Worm (Caenorhabditis elegans) whole organism, late embryonic: ENCODE measurements around the gene srw-16.

Experiments
- F13H6.1 ChIP-seq: sonication (generic microtip); optimal IDR thresholded peaks from 2 replicates; lab custom pipeline; 2016; ENCODE audit warnings: missing genetic modification characterization, missing compliant biosample characterization
- K02D7.2 ChIP-seq: sonication (generic microtip); optimal IDR thresholded peaks from 2 replicates; lab custom pipeline; 2017; ENCODE audit warnings: mild to moderate bottlenecking, missing genetic modification characterization, missing compliant biosample characterization
- K09A11.1 ChIP-seq: sonication (generic microtip); optimal IDR thresholded peaks from 2 replicates; lab custom pipeline; 2017; ENCODE audit warnings: antibody characterized with exemption, mild to moderate bottlenecking, missing genetic modification characterization, missing compliant biosample characterization; ENCODE audit not compliant: insufficient read depth
- T23F11.4 ChIP-seq: fragments of 200-800 bp; sonication (Bioruptor generic); optimal IDR thresholded peaks from 2 replicates; lab custom pipeline; 2018; ENCODE audit warnings: mild to moderate bottlenecking, missing genetic modification characterization, missing compliant biosample characterization
- Y22D7AL.16 ChIP-seq: sonication (generic microtip); optimal IDR thresholded peaks from 2 replicates; lab custom pipeline; 2016; ENCODE audit warnings: missing genetic modification characterization, missing compliant biosample characterization
- ceh-14 ChIP-seq: sonication (generic microtip); optimal IDR thresholded peaks from 2 replicates; lab custom pipeline; 2016; ENCODE audit warnings: missing genotype, missing genetic modification characterization, missing compliant biosample characterization
- ceh-18 ChIP-seq: sonication (generic microtip); optimal IDR thresholded peaks from 2 replicates; lab custom pipeline; 2016; ENCODE audit warnings: missing genetic modification characterization, missing compliant biosample characterization
- ceh-19 ChIP-seq: fragments of 200-800 bp; sonication (Bioruptor generic); optimal IDR thresholded peaks from 2 replicates; lab custom pipeline; 2018; ENCODE audit warnings: mild to moderate bottlenecking, missing genetic modification characterization, missing compliant biosample characterization
- ceh-24 ChIP-seq: sonication (generic microtip); optimal IDR thresholded peaks from 2 replicates; lab custom pipeline; 2016; ENCODE audit warnings: mild to moderate bottlenecking, missing genetic modification characterization, missing compliant biosample characterization
- ceh-30 ChIP-seq: fragments of 150-350 bp; optimal IDR thresholded peaks from 2 replicates; lab custom pipeline; 2014; ENCODE audit warnings: missing biosample characterization, missing genetic modification characterization
- ceh-31 ChIP-seq: sonication (generic microtip); optimal IDR thresholded peaks from 2 replicates; lab custom pipeline; 2016; ENCODE audit warnings: missing genetic modification characterization, missing compliant biosample characterization
- ceh-34 ChIP-seq: sonication (generic microtip); optimal IDR thresholded peaks from 2 replicates; lab custom pipeline; 2016; ENCODE audit warnings: mild to moderate bottlenecking, missing genetic modification characterization, missing compliant biosample characterization
- ceh-45 ChIP-seq: fragments of 200-800 bp; sonication (Bioruptor generic); IDR thresholded peaks from 2 replicates; pipeline ENCODE4 v1.3.6; 2022; ENCODE audit warnings: missing genetic modification reagents, missing genetic modification characterization, missing compliant biosample characterization
- dmd-4 ChIP-seq: sonication (generic microtip); optimal IDR thresholded peaks from 2 replicates; lab custom pipeline; 2016; ENCODE audit warnings: borderline replicate concordance, missing genetic modification characterization, missing compliant biosample characterization
- elt-2 ChIP-seq: sonication (generic microtip); optimal IDR thresholded peaks from 2 replicates; lab custom pipeline; 2016; ENCODE audit warnings: missing genetic modification reagents, missing genetic modification characterization, missing compliant biosample characterization
- ets-4 ChIP-seq: sonication (generic microtip); optimal IDR thresholded peaks from 2 replicates; lab custom pipeline; 2016; ENCODE audit warnings: missing genetic modification characterization, missing compliant biosample characterization
- fkh-10 ChIP-seq: fragments of 150-350 bp; optimal IDR thresholded peaks from 2 replicates; lab custom pipeline; 2014; ENCODE audit warnings: missing biosample characterization, missing genetic modification reagents, missing genetic modification characterization
- hlh-13 ChIP-seq: fragments of 200-800 bp; sonication (Bioruptor generic); optimal IDR thresholded peaks from 2 replicates; lab custom pipeline; 2018; ENCODE audit warnings: mild to moderate bottlenecking, missing genetic modification characterization, missing compliant biosample characterization
- hlh-15 ChIP-seq: sonication (generic microtip); optimal IDR thresholded peaks from 2 replicates; lab custom pipeline; 2016; ENCODE audit warnings: missing genetic modification characterization, missing compliant biosample characterization
- hlh-30 ChIP-seq: sonication (generic microtip); optimal IDR thresholded peaks from 2 replicates; lab custom pipeline; 2017; ENCODE audit warnings: antibody characterized with exemption, missing genetic modification characterization, missing compliant biosample characterization; ENCODE audit not compliant: insufficient read depth
- hlh-6 ChIP-seq: sonication (generic microtip); optimal IDR thresholded peaks from 2 replicates; lab custom pipeline; 2016; ENCODE audit warnings: missing genotype, missing genetic modification characterization, missing compliant biosample characterization
- lin-11 ChIP-seq: fragments of 200-800 bp; sonication (Bioruptor generic); optimal IDR thresholded peaks from 2 replicates; lab custom pipeline; 2018; ENCODE audit warnings: mild to moderate bottlenecking, missing genetic modification characterization, missing compliant biosample characterization
- madf-2 ChIP-seq: sonication (generic microtip); optimal IDR thresholded peaks from 2 replicates; lab custom pipeline; 2017; ENCODE audit warnings: missing genetic modification characterization, missing compliant biosample characterization
- nfya-1 ChIP-seq: sonication (generic microtip); optimal IDR thresholded peaks from 2 replicates; lab custom pipeline; 2017; ENCODE audit warnings: missing genetic modification characterization, mild to moderate bottlenecking, missing compliant biosample characterization, antibody characterized with exemption, moderate library complexity
- nhr-232 ChIP-seq: sonication (generic microtip); optimal IDR thresholded peaks from 2 replicates; lab custom pipeline; 2016; ENCODE audit warnings: missing genetic modification characterization, missing compliant biosample characterization
- npax-4 ChIP-seq: sonication (generic microtip); optimal IDR thresholded peaks from 2 replicates; lab custom pipeline; 2016; ENCODE audit warnings: missing genetic modification characterization, missing compliant biosample characterization
- pag-3 ChIP-seq: sonication (generic microtip); optimal IDR thresholded peaks from 2 replicates; lab custom pipeline; 2016; ENCODE audit warnings: missing compliant biosample characterization, missing genetic modification characterization, borderline replicate concordance
- pax-1 ChIP-seq: fragments of 150-350 bp; optimal IDR thresholded peaks from 2 replicates; lab custom pipeline; 2014; ENCODE audit warnings: missing biosample characterization, missing genetic modification characterization
- pha-2 ChIP-seq: sonication (generic microtip); optimal IDR thresholded peaks from 2 replicates; lab custom pipeline; 2017; ENCODE audit warnings: mild to moderate bottlenecking, missing genetic modification characterization, missing compliant biosample characterization
- pha-4 ChIP-seq: fragments of 150-350 bp; optimal IDR thresholded peaks from 2 replicates; lab custom pipeline; 2018; ENCODE audit warnings: missing biosample characterization, missing genetic modification reagents, missing genetic modification characterization
- pqm-1 ChIP-seq: sonication (generic microtip); optimal IDR thresholded peaks from 2 replicates; lab custom pipeline; 2016; ENCODE audit warnings: missing genetic modification characterization, missing compliant biosample characterization
- rnt-1 ChIP-seq: sonication (generic microtip); optimal IDR thresholded peaks from 2 replicates; lab custom pipeline; 2016; ENCODE audit warnings: missing genetic modification characterization, missing compliant biosample characterization
- sdc-2 ChIP-seq: sonication (generic microtip); optimal IDR thresholded peaks from 2 replicates; lab custom pipeline; 2016; ENCODE audit warnings: missing genotype, missing genetic modification characterization, missing compliant biosample characterization
- syd-9 ChIP-seq: sonication (generic microtip); optimal IDR thresholded peaks from 2 replicates; lab custom pipeline; 2016; ENCODE audit warnings: mild to moderate bottlenecking, missing genetic modification characterization, moderate library complexity, missing compliant biosample characterization
- tbx-2 ChIP-seq: sonication (generic microtip); optimal IDR thresholded peaks from 2 replicates; lab custom pipeline; 2016; ENCODE audit warnings: missing genetic modification characterization, missing compliant biosample characterization
- tbx-7 ChIP-seq: sonication (generic microtip); optimal IDR thresholded peaks from 2 replicates; lab custom pipeline; 2016; ENCODE audit warnings: missing genotype, missing genetic modification characterization, missing compliant biosample characterization
- ttx-3 ChIP-seq: sonication (generic microtip); optimal IDR thresholded peaks from 2 replicates; lab custom pipeline; 2016; ENCODE audit warnings: missing genetic modification reagents, missing genetic modification characterization, missing compliant biosample characterization
- unc-3 ChIP-seq, 2 experiments: fragments of 200-800 bp in 1 of 2; sonication (Bioruptor generic) in 1 of 2; sonication (generic microtip) in 1 of 2; conservative IDR thresholded peaks in 1 of 2; optimal IDR thresholded peaks in 1 of 2; 2 replicates each; pipeline versions ENCODE4 v1.3.6 to Lab custom; 2016 to 2022; ENCODE audit warnings: missing compliant biosample characterization in 2 of 2, missing genetic modification characterization in 2 of 2, missing genetic modification reagents in 1 of 2
- unc-42 ChIP-seq: sonication (generic microtip); optimal IDR thresholded peaks from 2 replicates; lab custom pipeline; 2016; ENCODE audit warnings: missing genotype, missing genetic modification characterization, missing compliant biosample characterization
- unc-86 ChIP-seq: sonication (generic microtip); optimal IDR thresholded peaks from 2 replicates; lab custom pipeline; 2016; ENCODE audit warnings: missing genetic modification characterization, missing compliant biosample characterization

The srw-16 gene

DNA sequence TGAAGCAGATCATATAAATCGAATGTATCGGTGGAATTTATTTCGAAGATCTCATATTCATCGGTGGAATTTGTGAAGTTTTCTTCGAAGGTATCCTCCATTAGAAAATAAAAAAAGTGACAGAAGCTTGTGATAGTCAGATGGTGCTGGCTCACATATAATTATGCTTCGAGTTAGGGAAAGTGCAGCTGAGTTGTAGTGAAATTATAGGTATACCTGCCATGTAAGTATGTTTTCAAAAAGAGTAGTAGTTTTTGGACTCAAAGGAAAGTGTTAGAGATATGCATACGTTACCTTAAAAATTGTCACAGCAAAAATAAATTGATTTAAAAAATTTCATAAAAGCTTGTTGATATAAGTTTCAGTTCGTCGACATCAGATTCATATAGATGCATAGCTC, 34.4 kb downstream of the srw-16 start, which contains the start of gene srw-11:
Gene srw-11 (minus strand): TSS at position 101 of the 400 bp plus-strand sequence.
- TF ChIP-seq ceh-19 (GFP tag; lab: Kevin White, UChicago) (no peak), K09A11.1 (tag; lab: Kevin White, UChicago) (no peak), ceh-30 (tag; lab: Kevin White, UChicago) (no peak), tbx-7 (no peak), nfya-1 (tag; lab: Kevin White, UChicago) (no peak), ceh-31 (tag; lab: Kevin White, UChicago) (no peak), unc-3 (GFP tag; conservative IDR thresholded peaks at IDR 0.05; lab: Robert Waterston, UW) (no peak), unc-3 (tag; optimal IDR thresholded peaks at IDR 0.05; lab: Kevin White, UChicago) (no peak), hlh-6 (tag; lab: Kevin White, UChicago) (no peak), Y22D7AL.16 (no peak), pqm-1 (no peak), hlh-13 (GFP tag; lab: Kevin White, UChicago) (no peak), syd-9 (no peak), ceh-34 (tag; lab: Kevin White, UChicago) (no peak), dmd-4 (tag; lab: Kevin White, UChicago) (no peak), unc-86 (tag; lab: Kevin White, UChicago) (no peak), npax-4 (tag; lab: Kevin White, UChicago) (no peak), K02D7.2 (tag; lab: Kevin White, UChicago) (no peak), lin-11 (tag; lab: Kevin White, UChicago) (no peak), ceh-18 (tag; lab: Kevin White, UChicago) (no peak)
- TF ChIP-seq, all 69 proteins: peak for 0

DNA sequence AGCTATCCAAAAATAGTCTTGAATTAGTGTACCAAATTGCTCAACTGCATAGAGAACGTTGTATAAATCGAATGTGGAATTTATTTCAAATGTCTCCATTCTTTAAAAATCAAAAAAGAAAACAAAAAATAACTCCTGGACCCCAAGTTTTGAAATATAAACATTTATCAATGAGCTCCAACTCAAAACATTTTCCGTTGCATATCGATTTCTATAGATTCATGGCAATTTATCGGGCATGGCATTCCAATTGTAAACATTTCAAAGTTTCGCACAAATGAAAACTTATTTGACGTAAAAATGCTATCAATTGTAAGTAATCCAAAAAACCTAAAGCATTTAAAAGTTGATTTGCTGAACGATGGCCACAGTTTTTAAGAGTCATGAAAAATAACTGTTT, 36.1 kb downstream of the srw-16 start, which contains the start of gene srw-12:
Gene srw-12 (minus strand): TSS at position 101 of the 400 bp plus-strand sequence.
- TF ChIP-seq ceh-34 (tag; lab: Kevin White, UChicago) (no peak), sdc-2 (tag; lab: Kevin White, UChicago) (no peak), nhr-232 (tag; lab: Kevin White, UChicago) (no peak), pha-4 (tag; lab: Kevin White, UChicago) (no peak), pax-1 (tag; lab: Kevin White, UChicago) (no peak), pha-2 (tag; lab: Kevin White, UChicago) (no peak), hlh-30 (tag; lab: Kevin White, UChicago) (no peak), ets-4 (tag; lab: Kevin White, UChicago) (no peak), hlh-15 (no peak), ceh-45 (GFP tag; lab: Robert Waterston, UW) (no peak), T23F11.4 (GFP tag; lab: Kevin White, UChicago) (no peak), ceh-14 (tag; lab: Kevin White, UChicago) (no peak), F13H6.1 (tag; lab: Kevin White, UChicago) (no peak)

DNA sequence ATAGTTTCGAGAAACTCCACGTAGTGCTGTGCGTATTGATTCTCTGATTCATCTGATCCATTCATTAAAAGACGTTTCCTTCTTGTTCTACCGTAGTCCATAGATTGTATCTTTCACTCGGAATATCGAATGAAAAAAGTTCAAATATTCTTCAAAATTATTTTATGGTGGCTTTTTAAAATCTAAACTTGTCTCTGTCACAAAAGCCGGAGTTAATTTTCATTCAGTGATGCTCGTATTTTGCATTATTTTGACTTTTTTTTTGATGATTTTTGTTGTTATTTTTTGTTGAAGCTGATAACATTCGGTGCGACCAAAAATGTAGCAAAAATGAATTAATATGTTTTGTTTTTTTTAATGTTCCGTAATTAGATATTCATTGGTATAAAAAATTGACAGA, 39.0 kb downstream of the srw-16 start, which contains the start of gene nhr-164:
Gene nhr-164 (minus strand): TSS at position 101 of the 400 bp plus-strand sequence.
- TF ChIP-seq pag-3 (tag; lab: Kevin White, UChicago), result no peak
- TF ChIP-seq madf-2, result no peak
- no peak for TF ChIP-seq ceh-34 (tag; lab: Kevin White, UChicago)
- TF ChIP-seq elt-2 (tag; lab: Kevin White, UChicago), result no peak
- TF ChIP-seq rnt-1 (tag; lab: Kevin White, UChicago), result no peak
- TF ChIP-seq ceh-14 (tag; lab: Kevin White, UChicago), result no peak
- no peak for TF ChIP-seq ceh-24
- no peak for TF ChIP-seq pax-1 (tag; lab: Kevin White, UChicago)
- no peak for TF ChIP-seq ceh-18 (tag; lab: Kevin White, UChicago)
- TF ChIP-seq K09A11.1 (tag; lab: Kevin White, UChicago), result no peak
- TF ChIP-seq unc-86 (tag; lab: Kevin White, UChicago), result no peak
- no peak for TF ChIP-seq fkh-10 (GFP tag; lab: Kevin White, UChicago)
- TF ChIP-seq hlh-13 (GFP tag; lab: Kevin White, UChicago), result no peak
- TF ChIP-seq ttx-3 (tag; lab: Kevin White, UChicago), result no peak
- no peak for TF ChIP-seq tbx-2 (tag; lab: Kevin White, UChicago)
- no peak for TF ChIP-seq unc-42 (tag; lab: Kevin White, UChicago)
- no peak for TF ChIP-seq pha-2 (tag; lab: Kevin White, UChicago)
- TF ChIP-seq dmd-4 (tag; lab: Kevin White, UChicago), result no peak
- TF ChIP-seq K02D7.2 (tag; lab: Kevin White, UChicago), result no peak
- TF ChIP-seq hlh-30 (tag; lab: Kevin White, UChicago), result no peak
